Fruit fly (Drosophila melanogaster) whole organism, embryonic: Measurements from ENCODE around the gene CG17270.

Source experiments
- Ada2b ChIP-seq: fragments of 200-800 bp; sonication (Bioruptor generic); IDR thresholded peaks from 2 replicates; pipeline ENCODE4 v1.3.6; 2022; ENCODE audit warnings: missing biosample characterization, missing genetic modification characterization
- Awh ChIP-seq: fragments of 200-800 bp; sonication (Bioruptor generic); IDR thresholded peaks from 2 replicates; pipeline ENCODE4, ENCODE4 v1.3.6; 2022; ENCODE audit warnings: missing biosample characterization, missing genetic modification characterization
- BEAF-32 ChIP-seq: fragments of 200-800 bp; sonication (Bioruptor generic); optimal IDR thresholded peaks from 3 replicates; lab custom pipeline; 2017; ENCODE audit warnings: missing biosample characterization, missing genetic modification characterization, mild to moderate bottlenecking, moderate library complexity, missing genetic modification reagents
- Bgb ChIP-seq: fragments of 200-800 bp; sonication (Bioruptor generic); IDR thresholded peaks from 2 replicates; pipeline ENCODE4 v1.3.6; 2022; ENCODE audit warnings: missing biosample characterization, missing genetic modification characterization; ENCODE audit not compliant: partially characterized antibody
- CG10147 ChIP-seq: fragments of 200-800 bp; sonication (Bioruptor generic); optimal IDR thresholded peaks from 2 replicates; lab custom pipeline; 2019; ENCODE audit warnings: missing biosample characterization, mild to moderate bottlenecking, missing genetic modification characterization, moderate library complexity
- CG10267 ChIP-seq: fragments of 200-800 bp; sonication (Bioruptor generic); optimal IDR thresholded peaks from 2 replicates; lab custom pipeline; 2018; ENCODE audit warnings: missing biosample characterization, mild to moderate bottlenecking, missing genetic modification characterization, moderate library complexity
- CG11504 ChIP-seq: fragments of 200-800 bp; sonication (Bioruptor generic); optimal IDR thresholded peaks from 3 replicates; lab custom pipeline; 2019; ENCODE audit warnings: missing biosample characterization, mild to moderate bottlenecking, missing genetic modification characterization, moderate library complexity
- CG11723 ChIP-seq: fragments of 200-800 bp; sonication (Bioruptor generic); optimal IDR thresholded peaks from 2 replicates; lab custom pipeline; 2017; ENCODE audit warnings: missing biosample characterization, mild to moderate bottlenecking, missing genetic modification characterization
- CG1602 ChIP-seq: fragments of 200-800 bp; sonication (Bioruptor generic); optimal IDR thresholded peaks from 3 replicates; lab custom pipeline; 2016; ENCODE audit warnings: missing biosample characterization, missing genetic modification characterization
- CG17829 ChIP-seq: fragments of 200-800 bp; optimal IDR thresholded peaks from 2 replicates; lab custom pipeline; 2019; ENCODE audit warnings: missing biosample characterization, mild to moderate bottlenecking, missing genetic modification characterization, moderate library complexity
- CG2116 ChIP-seq: fragments of 200-800 bp; sonication (Bioruptor generic); optimal IDR thresholded peaks from 3 replicates; lab custom pipeline; 2018; ENCODE audit warnings: missing biosample characterization, mild to moderate bottlenecking, missing genetic modification characterization
- CG2199 ChIP-seq: fragments of 200-800 bp; sonication (Bioruptor generic); IDR thresholded peaks from 3 replicates; pipeline ENCODE4 v1.3.6; 2022; ENCODE audit warnings: missing biosample characterization, missing genetic modification characterization
- CG3407 ChIP-seq: fragments of 200-800 bp; sonication (Bioruptor generic); optimal IDR thresholded peaks from 2 replicates; lab custom pipeline; 2018; ENCODE audit warnings: missing biosample characterization, mild to moderate bottlenecking, missing genetic modification characterization
- CG4360 ChIP-seq: fragments of 200-800 bp; sonication (Bioruptor generic); IDR thresholded peaks from 2 replicates; pipeline ENCODE4 v1.3.6; 2022; ENCODE audit warnings: missing biosample characterization, missing genetic modification characterization
- CG4820 ChIP-seq: fragments of 200-800 bp; sonication (Bioruptor generic); optimal IDR thresholded peaks from 3 replicates; lab custom pipeline; 2016; ENCODE audit warnings: missing biosample characterization, missing genetic modification characterization
- CG6254 ChIP-seq: fragments of 200-800 bp; sonication (Bioruptor generic); optimal IDR thresholded peaks from 3 replicates; lab custom pipeline; 2017; ENCODE audit warnings: mild to moderate bottlenecking, missing biosample characterization, missing genetic modification reagents, missing genetic modification characterization
- CG6272 ChIP-seq: fragments of 200-800 bp; sonication (Bioruptor generic); IDR thresholded peaks from 2 replicates; pipeline ENCODE4 v1.3.6; 2022; ENCODE audit warnings: missing biosample characterization, missing genetic modification characterization
- CTCF ChIP-seq: fragments of 200-800 bp; sonication (Bioruptor generic); optimal IDR thresholded peaks from 2 replicates; lab custom pipeline; 2017; ENCODE audit warnings: missing biosample characterization, mild to moderate bottlenecking, missing genetic modification characterization, moderate library complexity
- Dref ChIP-seq: fragments of 200-800 bp; sonication (Bioruptor generic); IDR thresholded peaks from 2 replicates; pipeline ENCODE4 v1.3.6; 2022; ENCODE audit warnings: missing biosample characterization, missing genetic modification characterization
- E2f1 ChIP-seq: fragments of 200-800 bp; sonication (Bioruptor generic); IDR thresholded peaks from 2 replicates; pipeline ENCODE4 v1.3.6; 2022; ENCODE audit warnings: missing biosample characterization, missing genetic modification characterization
- E2f2 ChIP-seq: fragments of 200-800 bp; sonication (Bioruptor generic); IDR thresholded peaks from 2 replicates; pipeline ENCODE4 v1.3.6; 2022; ENCODE audit warnings: missing biosample characterization, missing genetic modification characterization
- Fer2 ChIP-seq: fragments of 200-800 bp; sonication (Bioruptor generic); optimal IDR thresholded peaks from 2 replicates; lab custom pipeline; 2018; ENCODE audit warnings: missing biosample characterization, mild to moderate bottlenecking, missing genetic modification characterization, moderate library complexity
- Gug ChIP-seq: fragments of 200-800 bp; sonication (Bioruptor generic); IDR thresholded peaks from 4 replicates; pipeline ENCODE4 v1.3.6; 2022; ENCODE audit warnings: missing biosample characterization, missing genetic modification characterization
- HLH4C ChIP-seq: fragments of 200-800 bp; sonication (Bioruptor generic); IDR thresholded peaks from 3 replicates; pipeline ENCODE4 v1.3.6; 2022; ENCODE audit warnings: missing biosample characterization, missing genetic modification characterization; ENCODE audit not compliant: partially characterized antibody
- Lpt ChIP-seq: fragments of >200 bp; optimal IDR thresholded peaks from 2 replicates; lab custom pipeline; 2018; ENCODE audit warnings: missing biosample characterization, missing genetic modification characterization
- MBD-R2 ChIP-seq: fragments of 200-800 bp; sonication (Bioruptor generic); IDR thresholded peaks from 2 replicates; pipeline ENCODE4 v1.3.6; 2022; ENCODE audit warnings: missing biosample characterization, missing genetic modification characterization
- MTF-1 ChIP-seq: fragments of 200-800 bp; sonication (Bioruptor generic); optimal IDR thresholded peaks from 2 replicates; lab custom pipeline; 2018; ENCODE audit warnings: missing biosample characterization, mild to moderate bottlenecking, missing genetic modification characterization, borderline replicate concordance
- Opbp ChIP-seq: fragments of 200-800 bp; sonication (Bioruptor generic); IDR thresholded peaks from 3 replicates; pipeline ENCODE4 v1.3.6; 2022; ENCODE audit warnings: missing biosample characterization, missing genetic modification characterization; ENCODE audit not compliant: partially characterized antibody
- Pdp1 ChIP-seq, 2 experiments: fragments of 200-800 bp; sonication (Bioruptor generic); optimal IDR thresholded peaks; 3 replicates each; lab custom pipeline; 2016; ENCODE audit warnings: missing biosample characterization in 2 of 2, missing genetic modification characterization in 2 of 2, mild to moderate bottlenecking in 1 of 2, moderate library complexity in 1 of 2
- amos ChIP-seq: fragments of 200-800 bp; sonication (Bioruptor generic); IDR thresholded peaks from 2 replicates; pipeline ENCODE4 v1.3.6; 2022; ENCODE audit warnings: missing biosample characterization, missing genetic modification characterization; ENCODE audit not compliant: partially characterized antibody
- bigmax ChIP-seq: fragments of 200-800 bp; sonication (Bioruptor generic); optimal IDR thresholded peaks from 2 replicates; lab custom pipeline; 2018; ENCODE audit warnings: missing biosample characterization, mild to moderate bottlenecking, missing genetic modification characterization
- ci ChIP-seq: fragments of 200-800 bp; sonication (Bioruptor generic); IDR thresholded peaks from 3 replicates; pipeline ENCODE4 v1.3.6; 2022; ENCODE audit warnings: missing biosample characterization, missing genetic modification characterization
- crp ChIP-seq, 2 experiments: fragments of 200-800 bp; sonication (Bioruptor generic); optimal IDR thresholded peaks; 2 replicates in 1 of 2; 3 replicates in 1 of 2; lab custom pipeline; 2017; ENCODE audit warnings: missing biosample characterization in 2 of 2, missing genetic modification characterization in 2 of 2, mild to moderate bottlenecking in 1 of 2, moderate library complexity in 1 of 2
- danr ChIP-seq: fragments of 200-800 bp; sonication (Bioruptor generic); IDR thresholded peaks from 2 replicates; pipeline ENCODE4 v1.3.6; 2022; ENCODE audit warnings: missing biosample characterization, missing genetic modification characterization
- gfzf ChIP-seq: fragments of 200-800 bp; sonication (Bioruptor generic); optimal IDR thresholded peaks from 2 replicates; lab custom pipeline; 2016; ENCODE audit warnings: missing biosample characterization, mild to moderate bottlenecking, missing genetic modification characterization, moderate library complexity
- h ChIP-seq: fragments of >200 bp; optimal IDR thresholded peaks from 2 replicates; lab custom pipeline; 2017
- inv ChIP-seq: fragments of 200-800 bp; sonication (Bioruptor generic); IDR thresholded peaks from 2 replicates; pipeline ENCODE4 v1.3.6; 2022; ENCODE audit warnings: missing biosample characterization, missing genetic modification characterization; ENCODE audit not compliant: partially characterized antibody
- kni ChIP-seq: fragments of 200-800 bp; sonication (Bioruptor generic); optimal IDR thresholded peaks from 3 replicates; lab custom pipeline; 2017; ENCODE audit warnings: mild to moderate bottlenecking, missing biosample characterization, missing genetic modification reagents, missing genetic modification characterization
- knrl ChIP-seq: fragments of 200-800 bp; sonication (Bioruptor generic); IDR thresholded peaks from 3 replicates; pipeline ENCODE4 v1.3.6; 2022; ENCODE audit warnings: missing biosample characterization, missing genetic modification characterization; ENCODE audit not compliant: partially characterized antibody
- luna ChIP-seq: fragments of 200-800 bp; sonication (Bioruptor generic); optimal IDR thresholded peaks from 2 replicates; lab custom pipeline; 2016; ENCODE audit warnings: missing biosample characterization, missing genetic modification characterization
- maf-S ChIP-seq: fragments of 200-800 bp; sonication (Bioruptor generic); optimal IDR thresholded peaks from 2 replicates; lab custom pipeline; 2016; ENCODE audit warnings: missing biosample characterization, missing genetic modification characterization
- mld ChIP-seq: fragments of 200-800 bp; sonication (Bioruptor generic); IDR thresholded peaks from 3 replicates; pipeline ENCODE4 v1.3.6; 2022; ENCODE audit warnings: missing biosample characterization, missing genetic modification characterization; ENCODE audit not compliant: partially characterized antibody
- nerfin-1 ChIP-seq: fragments of 200-800 bp; sonication (Bioruptor generic); optimal IDR thresholded peaks from 3 replicates; lab custom pipeline; 2019; ENCODE audit warnings: missing biosample characterization, mild to moderate bottlenecking, missing genetic modification characterization, moderate library complexity
- phol ChIP-seq: fragments of 200-800 bp; sonication (Bioruptor generic); optimal IDR thresholded peaks from 3 replicates; lab custom pipeline; 2018; ENCODE audit warnings: missing biosample characterization, mild to moderate bottlenecking, missing genetic modification characterization, moderate library complexity
- trem ChIP-seq: fragments of 200-800 bp; optimal IDR thresholded peaks from 3 replicates; lab custom pipeline; 2019; ENCODE audit warnings: missing biosample characterization, mild to moderate bottlenecking, missing genetic modification characterization, moderate library complexity
- tx ChIP-seq: fragments of 200-800 bp; sonication (Bioruptor generic); optimal IDR thresholded peaks from 2 replicates; lab custom pipeline; 2016; ENCODE audit warnings: missing biosample characterization, missing genetic modification characterization
- wek ChIP-seq: fragments of 200-800 bp; sonication (Bioruptor generic); optimal IDR thresholded peaks from 3 replicates; lab custom pipeline; 2018; ENCODE audit warnings: missing biosample characterization, mild to moderate bottlenecking, missing genetic modification characterization, moderate library complexity
- zfh2 ChIP-seq: fragments of 200-800 bp; sonication (Bioruptor generic); optimal IDR thresholded peaks from 2 replicates; lab custom pipeline; 2016; ENCODE audit warnings: missing biosample characterization, missing genetic modification characterization

CG17270 gene

dm6 chr3R:20816008-20816407 is 2.7 kb downstream of the CG17270 start, which contains the start of gene Fancd2 (continued):
- TF ChIP-seq Dref (peak; percentile 80), bigmax (no peak), Lpt (GFP tag; lab: Kevin White, UChicago) (no peak), danr (GFP tag; lab: Robert Waterston, UW) (no peak), phol (tag; lab: Kevin White, UChicago) (peak; percentile 84), zfh2 (no peak), nerfin-1 (tag; lab: Kevin White, UChicago) (no peak), MBD-R2 (GFP tag; lab: Robert Waterston, UW) (peak; percentile 66; the same call in 1 of the 2 replicates), maf-S (GFP tag; lab: Kevin White, UChicago) (no peak), Awh (no peak), CTCF (GFP tag; lab: Kevin White, UChicago) (peak; percentile 10), Ada2b (GFP tag; lab: Robert Waterston, UW) (no peak), CG10267 (peak; percentile 22), E2f1 (GFP tag; lab: Robert Waterston, UW) (no peak), E2f2 (GFP tag; lab: Robert Waterston, UW) (peak; percentile 92), wek (GFP tag; lab: Kevin White, UChicago) (no peak), amos (peak; percentile 72), knrl (GFP tag; lab: Robert Waterston, UW) (peak; percentile 70), kni (GFP tag; lab: Kevin White, UChicago) (no peak), CG6272 (no peak), gfzf (peak; percentile 60), CG4360 (GFP tag; lab: Robert Waterston, UW) (no peak), CG17829 (tag; lab: Kevin White, UChicago) (no peak), Gug (GFP tag; lab: Robert Waterston, UW) (no peak), CG10147 (no peak), CG11504 (no peak), ci (no peak), crp (GFP tag; optimal IDR thresholded peaks at IDR 0.05; lab: Kevin White, UChicago) (no peak), CG4820 (GFP tag; lab: Kevin White, UChicago) (no peak), inv (GFP tag; lab: Robert Waterston, UW) (0 out of 2 replicates have a peak, but pooled peaks have one; percentile 24), BEAF-32 (GFP tag; lab: Kevin White, UChicago) (peak; percentile 72), MTF-1 (GFP tag; lab: Kevin White, UChicago) (no peak), CG1602 (GFP tag; lab: Kevin White, UChicago) (no peak), CG2116 (GFP tag; lab: Kevin White, UChicago) (no peak), tx (GFP tag; lab: Kevin White, UChicago) (no peak), Pdp1 (GFP tag; optimal IDR thresholded peaks at IDR 0.05; lab: Kevin White, UChicago) (no peak), CG11723 (GFP tag; lab: Kevin White, UChicago) (no peak), luna (GFP tag; lab: Kevin White, UChicago) (no peak), CG3407 (no peak), h (no peak), HLH4C (GFP tag; lab: Robert Waterston, UW) (0 out of 3 replicates have a peak, but pooled peaks have one; percentile 9), mld (no peak), CG6254 (GFP tag; lab: Kevin White, UChicago) (no peak), trem (peak; percentile 49), Bgb (peak; percentile 79), Fer2 (tag; lab: Kevin White, UChicago) (no peak), CG2199 (GFP tag; lab: Robert Waterston, UW) (no peak), Opbp (GFP tag; lab: Robert Waterston, UW) (peak; percentile 73; the same call in 2 of the 3 replicates)
